Worm (Caenorhabditis elegans) whole organism, mixed stage, embryonic: ENCODE results near the gene ZK1320.5.
A peak's percentile ranks its signal among the peaks of the same experiment; 100 is the strongest.

Source experiments
- elt-3 ChIP-seq: fragments of 150-350 bp; optimal IDR thresholded peaks from 2 replicates; lab custom pipeline; 2014; ENCODE audit warnings: missing biosample characterization, missing genetic modification characterization
- lin-13 ChIP-seq: fragments of 150-350 bp; optimal IDR thresholded peaks from 2 replicates; lab custom pipeline; 2014; ENCODE audit warnings: missing biosample characterization, missing genetic modification characterization
- lin-32 ChIP-seq: fragments of 200-800 bp; sonication (Bioruptor generic); optimal IDR thresholded peaks from 2 replicates; lab custom pipeline; 2018; ENCODE audit warnings: mild to moderate bottlenecking, missing genetic modification characterization, missing compliant biosample characterization
- lsy-2 ChIP-seq: fragments of 150-350 bp; optimal IDR thresholded peaks from 2 replicates; lab custom pipeline; 2014; ENCODE audit warnings: missing biosample characterization, missing genetic modification characterization
- mep-1 ChIP-seq: fragments of 150-350 bp; optimal IDR thresholded peaks from 2 replicates; lab custom pipeline; 2017; ENCODE audit warnings: missing biosample characterization, missing genetic modification reagents, missing genetic modification characterization, inconsistent platforms
- nhr-12 ChIP-seq: fragments of 150-350 bp; optimal IDR thresholded peaks from 2 replicates; lab custom pipeline; 2014; ENCODE audit warnings: missing biosample characterization, missing genetic modification characterization
- nhr-28 ChIP-seq: fragments of 150-350 bp; optimal IDR thresholded peaks from 2 replicates; lab custom pipeline; 2014; ENCODE audit warnings: missing biosample characterization, missing genetic modification characterization
- nhr-76 ChIP-seq: sonication (generic microtip); optimal IDR thresholded peaks from 2 replicates; lab custom pipeline; 2017; ENCODE audit warnings: missing biosample characterization, missing genetic modification characterization
- unc-120 ChIP-seq: sonication (generic microtip); optimal IDR thresholded peaks from 2 replicates; lab custom pipeline; 2017; ENCODE audit warnings: missing genetic modification characterization, missing compliant biosample characterization; ENCODE audit not compliant: poor library complexity, severe bottlenecking
- unc-39 ChIP-seq: fragments of 150-350 bp; optimal IDR thresholded peaks from 2 replicates; lab custom pipeline; 2014; ENCODE audit warnings: missing biosample characterization, missing genetic modification characterization
- unc-62 ChIP-seq: fragments of 150-350 bp; optimal IDR thresholded peaks from 2 replicates; lab custom pipeline; 2014; ENCODE audit warnings: missing biosample characterization, missing genetic modification reagents, missing genetic modification characterization

DNA sequence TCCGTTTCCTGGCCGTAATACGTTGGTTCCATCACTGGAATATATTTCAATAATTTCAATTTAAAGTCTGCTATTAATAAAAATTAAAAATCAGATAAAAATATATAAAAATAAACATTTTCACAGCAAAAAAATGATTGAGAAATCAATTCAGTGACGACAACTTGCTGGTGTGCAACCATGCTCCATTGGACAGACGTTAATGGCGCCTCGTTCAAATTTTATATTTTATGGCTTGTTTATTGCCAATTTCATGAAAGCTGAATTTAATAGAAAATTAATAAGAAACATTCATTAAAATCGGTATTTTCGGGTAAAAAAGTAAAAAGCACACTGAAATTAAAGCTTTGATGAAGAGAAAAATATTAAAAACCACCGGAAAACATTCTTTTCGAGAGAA is 40.7 kb upstream of the ZK1320.5 start, which contains the start of gene Y53C12A.3:
- TF ChIP-seq unc-62 (no peak), lin-13 (tag; lab: Kevin White, UChicago) (no peak), nhr-12 (tag; lab: Kevin White, UChicago) (no peak), mep-1 (tag; lab: Kevin White, UChicago) (peak; percentile 31), unc-39 (tag; lab: Kevin White, UChicago) (no peak), nhr-76 (no peak), nhr-28 (no peak), unc-120 (tag; lab: Kevin White, UChicago) (no peak), elt-3 (tag; lab: Kevin White, UChicago) (no peak), lsy-2 (tag; lab: Kevin White, UChicago) (peak; percentile 51), lin-32 (GFP tag; lab: Kevin White, UChicago) (no peak)
